Worm (Caenorhabditis elegans) whole organism, young adult: ENCODE data around the gene F32D8.1.

Experiments used
- B0336.3 ChIP-seq: fragments of 200-800 bp; sonication (Bioruptor generic); IDR thresholded peaks from 2 replicates; pipeline ENCODE4 v1.3.6; 2022; ENCODE audit warnings: missing genetic modification characterization, missing compliant biosample characterization
- F57C9.4 ChIP-seq: sonication (generic microtip); optimal IDR thresholded peaks from 2 replicates; lab custom pipeline; 2017; ENCODE audit warnings: mild to moderate bottlenecking, missing genetic modification characterization, missing compliant biosample characterization
- K12H6.12 ChIP-seq: fragments of 200-800 bp; sonication (Bioruptor generic); optimal IDR thresholded peaks from 2 replicates; lab custom pipeline; 2018; ENCODE audit warnings: mild to moderate bottlenecking, missing genetic modification characterization, missing compliant biosample characterization
- Y53G8AR.9 ChIP-seq: fragments of 200-800 bp; sonication (Bioruptor generic); conservative IDR thresholded peaks from 2 replicates; pipeline ENCODE4 v1.3.6; 2022; ENCODE audit warnings: missing genetic modification reagents, missing genetic modification characterization, missing compliant biosample characterization
- Y56A3A.18 ChIP-seq: fragments of 200-800 bp; sonication (Bioruptor generic); IDR thresholded peaks from 2 replicates; pipeline ENCODE4 v1.3.6; 2022; ENCODE audit warnings: missing genetic modification reagents, missing genetic modification characterization, missing compliant biosample characterization
- ZK185.1 ChIP-seq: sonication (generic microtip); optimal IDR thresholded peaks from 2 replicates; lab custom pipeline; 2016; ENCODE audit warnings: mild to moderate bottlenecking, missing genetic modification characterization, missing compliant biosample characterization; ENCODE audit not compliant: poor library complexity, severe bottlenecking
- aptf-3 ChIP-seq: fragments of 200-800 bp; sonication (Bioruptor generic); IDR thresholded peaks from 2 replicates; pipeline ENCODE4 v1.3.6; 2022; ENCODE audit warnings: missing genetic modification characterization, missing compliant biosample characterization
- atf-7 ChIP-seq: sonication (generic microtip); optimal IDR thresholded peaks from 2 replicates; lab custom pipeline; 2017; ENCODE audit warnings: mild to moderate bottlenecking, missing genetic modification characterization, missing compliant biosample characterization
- cebp-1 ChIP-seq, 2 experiments: fragments of 200-800 bp in 1 of 2; sonication (Bioruptor generic) in 1 of 2; sonication (generic microtip) in 1 of 2; IDR thresholded peaks in 1 of 2; optimal IDR thresholded peaks in 1 of 2; 2 replicates each; pipeline versions ENCODE4 v1.3.6 to Lab custom; 2017 to 2022; ENCODE audit warnings: missing compliant biosample characterization in 2 of 2, missing genetic modification characterization in 2 of 2, mild to moderate bottlenecking in 1 of 2, missing genetic modification reagents in 1 of 2, moderate library complexity in 1 of 2
- ceh-100 ChIP-seq: fragments of 200-800 bp; sonication (Bioruptor generic); IDR thresholded peaks from 2 replicates; pipeline ENCODE4 v1.3.6; 2022; ENCODE audit warnings: missing genetic modification reagents, missing genetic modification characterization, missing compliant biosample characterization
- ceh-58 ChIP-seq: fragments of 200-800 bp; sonication (Bioruptor generic); IDR thresholded peaks from 2 replicates; pipeline ENCODE4 v1.3.6; 2022; ENCODE audit warnings: missing genetic modification characterization, missing compliant biosample characterization
- ceh-79 ChIP-seq: sonication (generic microtip); optimal IDR thresholded peaks from 2 replicates; lab custom pipeline; 2017; ENCODE audit warnings: mild to moderate bottlenecking, missing genetic modification characterization, missing compliant biosample characterization
- dpff-1 ChIP-seq: sonication (generic microtip); optimal IDR thresholded peaks from 2 replicates; lab custom pipeline; 2017; ENCODE audit warnings: mild to moderate bottlenecking, missing genetic modification characterization, missing compliant biosample characterization
- efl-1 ChIP-seq: fragments of 150-350 bp; optimal IDR thresholded peaks from 2 replicates; lab custom pipeline; 2014; ENCODE audit warnings: missing biosample characterization, missing genetic modification reagents, missing genetic modification characterization
- ekl-4 ChIP-seq: fragments of 200-800 bp; sonication (Bioruptor generic); IDR thresholded peaks from 2 replicates; pipeline ENCODE4 v1.3.6; 2022; ENCODE audit warnings: missing genetic modification reagents, missing genetic modification characterization, missing compliant biosample characterization
- ets-4 ChIP-seq: fragments of 200-800 bp; sonication (Bioruptor generic); optimal IDR thresholded peaks from 2 replicates; lab custom pipeline; 2018; ENCODE audit warnings: mild to moderate bottlenecking, missing genetic modification characterization, missing compliant biosample characterization
- hmg-1.2 ChIP-seq: fragments of 200-800 bp; sonication (Bioruptor generic); IDR thresholded peaks from 2 replicates; pipeline ENCODE4 v1.3.6; 2022; ENCODE audit warnings: missing genetic modification reagents, missing genetic modification characterization, missing compliant biosample characterization
- hrde-1 ChIP-seq: sonication (generic microtip); optimal IDR thresholded peaks from 2 replicates; lab custom pipeline; 2016; ENCODE audit warnings: missing genetic modification characterization, mild to moderate bottlenecking, missing compliant biosample characterization, moderate library complexity, missing genotype, missing genetic modification reagents, borderline replicate concordance
- hsf-1 ChIP-seq: fragments of 200-800 bp; sonication (Bioruptor generic); IDR thresholded peaks from 2 replicates; pipeline ENCODE4 v1.3.6; 2022; ENCODE audit warnings: missing genetic modification reagents, missing genetic modification characterization, missing compliant biosample characterization
- lin-35 ChIP-seq, 3 experiments: fragments of 150-350 bp in 2 of 3; sonication (generic microtip) in 1 of 3; optimal IDR thresholded peaks; 2 replicates each; lab custom pipeline; 2014 to 2018; ENCODE audit warnings: missing biosample characterization in 3 of 3, missing genetic modification characterization in 3 of 3, missing genetic modification reagents in 3 of 3
- lin-40 ChIP-seq: sonication (generic microtip); optimal IDR thresholded peaks from 2 replicates; lab custom pipeline; 2016; ENCODE audit warnings: missing genetic modification characterization, mild to moderate bottlenecking, missing compliant biosample characterization, missing genotype, missing genetic modification reagents
- madf-10 ChIP-seq: sonication (generic microtip); optimal IDR thresholded peaks from 2 replicates; lab custom pipeline; 2016; ENCODE audit warnings: mild to moderate bottlenecking, missing genetic modification characterization, missing compliant biosample characterization
- mcd-1 ChIP-seq: fragments of 200-800 bp; sonication (Bioruptor generic); IDR thresholded peaks from 2 replicates; pipeline ENCODE4 v1.3.6; 2022; ENCODE audit warnings: missing genetic modification reagents, missing genetic modification characterization, missing compliant biosample characterization
- nfyb-1 ChIP-seq: fragments of 200-800 bp; sonication (Bioruptor generic); IDR thresholded peaks from 2 replicates; pipeline ENCODE4 v1.3.6; 2022; ENCODE audit warnings: missing genetic modification reagents, missing genetic modification characterization, missing compliant biosample characterization
- nhr-120 ChIP-seq: fragments of 200-800 bp; sonication (Bioruptor generic); IDR thresholded peaks from 2 replicates; pipeline ENCODE4 v1.3.6; 2022; ENCODE audit warnings: missing genetic modification characterization, missing compliant biosample characterization
- nhr-80 ChIP-seq: sonication (generic microtip); optimal IDR thresholded peaks from 2 replicates; lab custom pipeline; 2016; ENCODE audit warnings: missing genetic modification characterization, missing compliant biosample characterization
- rec-8 ChIP-seq, 2 experiments: sonication (generic microtip); optimal IDR thresholded peaks; 2 replicates each; lab custom pipeline; 2016; ENCODE audit warnings: mild to moderate bottlenecking in 2 of 2, missing genetic modification characterization in 2 of 2, missing genetic modification reagents in 2 of 2, missing genotype in 2 of 2, missing biosample characterization in 1 of 2, missing compliant biosample characterization in 1 of 2, moderate library complexity in 1 of 2
- unc-62 ChIP-seq: fragments of 150-350 bp; optimal IDR thresholded peaks from 2 replicates; lab custom pipeline; 2014; ENCODE audit warnings: missing biosample characterization, missing genetic modification reagents, missing genetic modification characterization
- zim-3 ChIP-seq: sonication (generic microtip); optimal IDR thresholded peaks from 2 replicates; lab custom pipeline; 2017; ENCODE audit warnings: mild to moderate bottlenecking, missing genetic modification characterization, moderate library complexity, missing compliant biosample characterization
- ztf-26 ChIP-seq: sonication (generic microtip); optimal IDR thresholded peaks from 2 replicates; lab custom pipeline; 2017; ENCODE audit warnings: missing genetic modification characterization, missing compliant biosample characterization

The F32D8.1 gene

ce11 chrV:10887564-10887963 is 6.9 kb downstream of the F32D8.1 start (continued):
- TF ChIP-seq efl-1 (no peak), mcd-1 (GFP tag; lab: Robert Waterston, UW) (no peak), ceh-100 (GFP tag; lab: Robert Waterston, UW) (no peak), ZK185.1 (tag; lab: Kevin White, UChicago) (peak; percentile 72), dpff-1 (tag; lab: Kevin White, UChicago) (peak; percentile 27), nfyb-1 (GFP tag; lab: Robert Waterston, UW) (peak; percentile 66; the same call in 1 of the 2 replicates)
- TF ChIP-seq, all 124 proteins: peak for 26

ce11 chrV:10888153-10888552 is 7.5 kb downstream of the F32D8.1 start:
- peak; percentile 3 for TF ChIP-seq atf-7
- TF ChIP-seq ets-4 (GFP tag; lab: Kevin White, UChicago): no peak
- TF ChIP-seq Y53G8AR.9 (GFP tag; lab: Robert Waterston, UW): peak; percentile 20; the same call in 1 of the 2 replicates
- TF ChIP-seq hrde-1 (tag; lab: Kevin White, UChicago): no peak
- TF ChIP-seq ekl-4 (GFP tag; lab: Robert Waterston, UW): no peak
- no peak for TF ChIP-seq rec-8 (tag; optimal IDR thresholded peaks at IDR 0.05; lab: Kevin White, UChicago)
- no peak for TF ChIP-seq madf-10 (tag; lab: Kevin White, UChicago)
- TF ChIP-seq hsf-1 (GFP tag; lab: Robert Waterston, UW): no peak

DNA sequence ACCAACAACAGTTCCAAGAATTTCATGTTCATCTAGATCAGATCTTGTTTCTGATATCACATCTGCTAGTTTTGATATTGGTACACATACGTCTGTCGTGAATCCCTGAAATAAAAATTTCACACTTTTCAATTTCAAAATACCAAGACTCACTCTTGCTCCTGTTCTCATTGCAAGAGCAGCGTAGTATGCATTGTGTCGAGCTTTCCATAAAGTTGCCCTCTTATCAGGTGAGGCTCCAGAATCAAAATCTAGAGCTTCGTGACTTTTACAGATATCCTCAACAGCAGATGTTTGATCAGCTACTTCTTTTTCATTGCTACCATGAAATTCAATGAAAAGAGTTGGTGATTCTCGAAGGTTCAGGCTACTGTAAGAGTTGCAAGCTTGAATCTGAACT is 8.4 kb downstream of the F32D8.1 start, which contains the start of gene F32D8.11:
Gene F32D8.11 (minus strand): TSS at position 101 of the 400 bp plus-strand sequence.
- TF ChIP-seq Y56A3A.18 (GFP tag; lab: Robert Waterston, UW) (0 out of 2 replicates have a peak, but pooled peaks have one; percentile 6), K12H6.12 (tag; lab: Kevin White, UChicago) (no peak), ekl-4 (GFP tag; lab: Robert Waterston, UW) (no peak), zim-3 (tag; lab: Kevin White, UChicago) (no peak), aptf-3 (GFP tag; lab: Robert Waterston, UW) (no peak), ceh-58 (GFP tag; lab: Robert Waterston, UW) (no peak), nhr-120 (no peak)

DNA sequence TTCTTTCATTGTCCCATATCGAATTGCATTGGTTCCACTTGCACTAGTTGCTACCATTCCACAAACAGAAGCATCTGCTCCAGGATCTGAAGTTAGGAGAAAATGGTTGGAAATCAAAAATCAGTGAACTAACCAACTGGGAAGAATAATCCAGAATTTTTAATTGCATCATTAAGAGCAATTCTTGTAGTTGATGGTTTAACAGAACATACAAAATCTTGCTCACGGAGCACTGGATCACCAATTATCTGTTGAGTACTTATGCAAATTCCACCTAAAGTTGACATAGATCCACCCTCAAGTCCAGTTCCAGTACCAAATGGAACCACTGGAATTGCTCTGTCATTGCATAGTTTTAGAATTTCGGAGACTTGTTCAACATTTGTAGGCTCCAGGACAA is 9.1 kb downstream of the F32D8.1 start:
- TF ChIP-seq unc-62 (GFP tag; lab: Kevin White, UChicago): no peak
- TF ChIP-seq F57C9.4: peak; percentile 12

- TF ChIP-seq B0336.3 (0 out of 2 replicates have a peak, but pooled peaks have one; percentile 30), ztf-26 (peak; percentile 10), hmg-1.2 (peak; percentile 96), ceh-79 (tag; lab: Kevin White, UChicago) (no peak), madf-10 (tag; lab: Kevin White, UChicago) (no peak), lin-40 (tag; lab: Kevin White, UChicago) (peak; percentile 10), nhr-80 (tag; lab: Kevin White, UChicago) (peak; percentile 22), ceh-58 (GFP tag; lab: Robert Waterston, UW) (no peak), ZK185.1 (tag; lab: Kevin White, UChicago) (peak; percentile 9), cebp-1 (GFP tag; IDR thresholded peaks at IDR 0.05; lab: Robert Waterston, UW) (no peak), cebp-1 (tag; optimal IDR thresholded peaks at IDR 0.05; lab: Kevin White, UChicago) (peak; percentile 38), lin-35 (GFP tag; optimal IDR thresholded peaks at IDR 0.05; lab: Kevin White, UChicago) (peak in 1 of 3 experiments; percentile 36)
- TF ChIP-seq, all 124 proteins: peak for 8
These were observed 10.3 kb downstream of the F32D8.1 start, which contains the start of gene F32D8.12 for ce11 chrV:10890980-10891379. F32D8.12 (minus strand) TSS chrV:10891027.
